Worm (Caenorhabditis elegans): ENCODE results near the gene C53C7.3.

C53C7.3 gene

DNA sequence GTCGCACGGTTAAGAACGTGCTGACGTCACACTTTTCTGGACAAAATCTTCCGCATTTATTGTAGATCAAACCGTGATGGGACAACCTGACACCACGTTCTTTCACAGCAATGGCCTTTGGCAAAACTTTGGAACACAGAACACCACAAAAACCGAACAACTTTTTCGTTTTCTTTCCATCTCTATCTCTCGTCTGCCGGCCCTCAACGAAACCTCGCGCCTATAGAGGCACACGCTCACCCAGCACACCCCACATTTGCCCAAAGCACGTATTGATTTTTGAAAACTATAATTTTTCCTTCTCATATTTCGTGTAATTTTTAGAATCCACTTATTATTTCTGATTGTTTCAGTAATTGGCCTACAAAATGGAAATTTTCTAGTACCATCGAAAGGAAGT lies 6.5 kb upstream of the C53C7.3 start:
- TF ChIP-seq ttx-3 (tag; optimal IDR thresholded peaks at IDR 0.05): no peak
- TF ChIP-seq npax-4 (tag; optimal IDR thresholded peaks at IDR 0.05): no peak
- no peak for TF ChIP-seq ceh-30 (tag; optimal IDR thresholded peaks at IDR 0.05)
- TF ChIP-seq ceh-19 (GFP tag; optimal IDR thresholded peaks at IDR 0.05): no peak
- TF ChIP-seq nhr-11 (tag; optimal IDR thresholded peaks at IDR 0.05): no peak
- TF ChIP-seq madf-2 (tag; optimal IDR thresholded peaks at IDR 0.05): no peak
- no peak for TF ChIP-seq dve-1 (tag; optimal IDR thresholded peaks at IDR 0.05)
- no peak for TF ChIP-seq fkh-10 (GFP tag; optimal IDR thresholded peaks at IDR 0.05)
- no peak for TF ChIP-seq ama-1 (optimal IDR thresholded peaks at IDR 0.05)
- no peak for TF ChIP-seq sox-4 (tag; optimal IDR thresholded peaks at IDR 0.05)

ce11 chrX:13046324-13046723 lies 2.0 kb upstream of the C53C7.3 start:
- TF ChIP-seq ttx-3 (tag; optimal IDR thresholded peaks at IDR 0.05) (peak; percentile 88), hlh-15 (tag; optimal IDR thresholded peaks at IDR 0.05) (peak; percentile 42), nfya-1 (tag; optimal IDR thresholded peaks at IDR 0.05) (peak; percentile 77), F13H6.1 (tag; optimal IDR thresholded peaks at IDR 0.05) (peak; percentile 88), tbx-2 (tag; optimal IDR thresholded peaks at IDR 0.05) (peak; percentile 88), unc-55 (GFP tag; optimal IDR thresholded peaks at IDR 0.05) (peak; percentile 13), elt-4 (tag; optimal IDR thresholded peaks at IDR 0.05) (peak; percentile 42), T23F11.4 (GFP tag; optimal IDR thresholded peaks at IDR 0.05) (peak; percentile 89), unc-3 (GFP tag; conservative IDR thresholded peaks at IDR 0.05) (peak; percentile 91), unc-3 (tag; optimal IDR thresholded peaks at IDR 0.05) (peak; percentile 70), unc-86 (tag; optimal IDR thresholded peaks at IDR 0.05) (peak; percentile 79), ceh-6 (GFP tag; optimal IDR thresholded peaks at IDR 0.05) (peak; percentile 88), ceh-18 (tag; optimal IDR thresholded peaks at IDR 0.05) (peak; percentile 89), lim-6 (tag; optimal IDR thresholded peaks at IDR 0.05) (peak; percentile 70), ceh-9 (tag; optimal IDR thresholded peaks at IDR 0.05) (peak; percentile 60), eyg-1 (tag; optimal IDR thresholded peaks at IDR 0.05) (peak; percentile 81), ceh-48 (tag; optimal IDR thresholded peaks at IDR 0.05) (peak; percentile 79), hlh-8 (tag; optimal IDR thresholded peaks at IDR 0.05) (peak; percentile 62), unc-42 (tag; optimal IDR thresholded peaks at IDR 0.05) (peak; percentile 72), ztf-16 (tag; optimal IDR thresholded peaks at IDR 0.05) (peak; percentile 83), syd-9 (tag; optimal IDR thresholded peaks at IDR 0.05) (peak; percentile 93), pha-2 (tag; optimal IDR thresholded peaks at IDR 0.05) (peak; percentile 87), dve-1 (tag; optimal IDR thresholded peaks at IDR 0.05) (peak; percentile 96), sox-4 (tag; optimal IDR thresholded peaks at IDR 0.05) (peak; percentile 94), madf-2 (tag; optimal IDR thresholded peaks at IDR 0.05) (peak; percentile 93), rnt-1 (tag; optimal IDR thresholded peaks at IDR 0.05) (peak; percentile 88), ceh-45 (GFP tag; IDR thresholded peaks at IDR 0.05) (peak; percentile 97), K09A11.1 (tag; optimal IDR thresholded peaks at IDR 0.05; ENCODE audit: insufficient read depth) (peak; percentile 76), pat-9 (tag; optimal IDR thresholded peaks at IDR 0.05) (peak; percentile 84), hlh-6 (tag; optimal IDR thresholded peaks at IDR 0.05) (peak; percentile 96), C08G9.2 (tag; optimal IDR thresholded peaks at IDR 0.05) (peak; percentile 72), zip-5 (tag; optimal IDR thresholded peaks at IDR 0.05) (peak; percentile 62), pax-1 (tag; optimal IDR thresholded peaks at IDR 0.05) (peak; percentile 46), gmeb-2 (tag; optimal IDR thresholded peaks at IDR 0.05) (peak; percentile 94), pag-3 (tag; optimal IDR thresholded peaks at IDR 0.05; ENCODE audit: borderline replicate concordance) (peak; percentile 67), ref-2 (tag; optimal IDR thresholded peaks at IDR 0.05) (peak; percentile 92), pqm-1 (tag; optimal IDR thresholded peaks at IDR 0.05) (peak; percentile 75), pros-1 (tag; optimal IDR thresholded peaks at IDR 0.05) (peak; percentile 52), C38D4.7 (GFP tag; optimal IDR thresholded peaks at IDR 0.05) (peak; percentile 89), fax-1 (tag; optimal IDR thresholded peaks at IDR 0.05) (peak; percentile 77), tbx-7 (tag; optimal IDR thresholded peaks at IDR 0.05) (peak; percentile 36), Y22D7AL.16 (tag; optimal IDR thresholded peaks at IDR 0.05) (peak; percentile 88), sdc-2 (tag; optimal IDR thresholded peaks at IDR 0.05) (peak; percentile 92), ceh-14 (tag; optimal IDR thresholded peaks at IDR 0.05) (peak; percentile 96), elt-2 (tag; optimal IDR thresholded peaks at IDR 0.05) (peak; percentile 87), hlh-30 (tag; optimal IDR thresholded peaks at IDR 0.05; ENCODE audit: insufficient read depth) (peak; percentile 36)

All from whole organism, late embryonic.